Worm (Caenorhabditis elegans) whole organism, early embryonic: Measurements from ENCODE around the gene F42C5.9.

ENCODE experiments used
- B0310.2 ChIP-seq: sonication (generic microtip); optimal IDR thresholded peaks from 2 replicates; lab custom pipeline; 2016; ENCODE audit warnings: mild to moderate bottlenecking, missing genetic modification characterization, missing compliant biosample characterization
- F13C5.2 ChIP-seq: sonication (generic microtip); optimal IDR thresholded peaks from 2 replicates; lab custom pipeline; 2017; ENCODE audit warnings: mild to moderate bottlenecking, missing genetic modification characterization, inconsistent platforms, missing compliant biosample characterization
- aly-1 ChIP-seq: sonication (generic microtip); optimal IDR thresholded peaks from 2 replicates; lab custom pipeline; 2016; ENCODE audit warnings: missing genetic modification characterization, missing compliant biosample characterization
- ama-1 ChIP-seq: fragments of 150-350 bp; optimal IDR thresholded peaks from 2 replicates; lab custom pipeline; 2014
- ceh-13 ChIP-seq: fragments of 200-800 bp; sonication (Bioruptor generic); optimal IDR thresholded peaks from 2 replicates; lab custom pipeline; 2018; ENCODE audit warnings: mild to moderate bottlenecking, missing genetic modification characterization, missing compliant biosample characterization
- ceh-36 ChIP-seq: sonication (generic microtip); optimal IDR thresholded peaks from 2 replicates; lab custom pipeline; 2016; ENCODE audit warnings: missing genetic modification characterization, inconsistent platforms, missing compliant biosample characterization
- ets-7 ChIP-seq: sonication (generic microtip); optimal IDR thresholded peaks from 2 replicates; lab custom pipeline; 2016; ENCODE audit warnings: missing genotype, missing genetic modification characterization, missing compliant biosample characterization
- flt-1 ChIP-seq: fragments of 200-800 bp; sonication (Bioruptor generic); IDR thresholded peaks from 2 replicates; pipeline ENCODE4 v1.3.6; 2022; ENCODE audit warnings: missing genetic modification characterization, missing compliant biosample characterization
- hmbx-1 ChIP-seq: sonication (generic microtip); optimal IDR thresholded peaks from 2 replicates; lab custom pipeline; 2016; ENCODE audit warnings: mild to moderate bottlenecking, missing genetic modification characterization, missing compliant biosample characterization
- hmg-4 ChIP-seq: fragments of 200-800 bp; sonication (Bioruptor generic); optimal IDR thresholded peaks from 2 replicates; lab custom pipeline; 2018; ENCODE audit warnings: mild to moderate bottlenecking, missing genetic modification characterization, missing compliant biosample characterization
- hnd-1 ChIP-seq: sonication (generic microtip); optimal IDR thresholded peaks from 2 replicates; lab custom pipeline; 2016; ENCODE audit warnings: missing genetic modification characterization, missing compliant biosample characterization
- pes-1 ChIP-seq: fragments of 200-800 bp; sonication (Bioruptor generic); IDR thresholded peaks from 2 replicates; pipeline ENCODE4 v1.3.6; 2022; ENCODE audit warnings: missing genetic modification reagents, missing genetic modification characterization, missing compliant biosample characterization
- scrt-1 ChIP-seq: fragments of 200-800 bp; sonication (Bioruptor generic); IDR thresholded peaks from 2 replicates; pipeline ENCODE4 v1.3.6; 2022; ENCODE audit warnings: missing genetic modification characterization, missing compliant biosample characterization
- sea-1 ChIP-seq: fragments of 200-800 bp; sonication (Bioruptor generic); conservative IDR thresholded peaks from 2 replicates; pipeline ENCODE4 v1.3.6; 2022; ENCODE audit warnings: missing genetic modification characterization, missing compliant biosample characterization
- tbx-11 ChIP-seq: fragments of 200-800 bp; sonication (Bioruptor generic); IDR thresholded peaks from 2 replicates; pipeline ENCODE4 v1.3.6; 2022; ENCODE audit warnings: missing genetic modification characterization, missing compliant biosample characterization
- tbx-37 ChIP-seq: fragments of 200-800 bp; sonication (Bioruptor generic); conservative IDR thresholded peaks from 2 replicates; pipeline ENCODE4 v1.3.6; 2022; ENCODE audit warnings: missing genetic modification reagents, missing genetic modification characterization, missing compliant biosample characterization
- tra-4 ChIP-seq: sonication (generic microtip); optimal IDR thresholded peaks from 2 replicates; lab custom pipeline; 2017; ENCODE audit warnings: missing genetic modification characterization, missing compliant biosample characterization

The F42C5.9 gene

ce11 chrIV:7332695-7333094 lies 15.8 kb upstream of the F42C5.9 start, which contains the start of gene ocr-4:
Gene ocr-4 (minus strand): TSS chrIV:7332795.
- TF ChIP-seq ama-1 (lab: Kevin White, UChicago), result no peak
- no peak for TF ChIP-seq scrt-1 (GFP tag; lab: Robert Waterston, UW)
- no peak for TF ChIP-seq ets-7
- no peak for TF ChIP-seq tbx-37 (GFP tag; lab: Robert Waterston, UW)
- no peak for TF ChIP-seq tra-4 (tag; lab: Kevin White, UChicago)
- no peak for TF ChIP-seq hnd-1
- no peak for TF ChIP-seq F13C5.2 (tag; lab: Kevin White, UChicago)
- TF ChIP-seq flt-1 (GFP tag; lab: Robert Waterston, UW), result no peak
- no peak for TF ChIP-seq ceh-36 (tag; lab: Kevin White, UChicago)
- TF ChIP-seq hmbx-1 (tag; lab: Kevin White, UChicago), result no peak
- no peak for TF ChIP-seq tbx-11 (GFP tag; lab: Robert Waterston, UW)
- no peak for TF ChIP-seq ceh-13
- no peak for TF ChIP-seq pes-1
- TF ChIP-seq hmg-4, result no peak
- no peak for TF ChIP-seq B0310.2 (tag; lab: Kevin White, UChicago)

DNA sequence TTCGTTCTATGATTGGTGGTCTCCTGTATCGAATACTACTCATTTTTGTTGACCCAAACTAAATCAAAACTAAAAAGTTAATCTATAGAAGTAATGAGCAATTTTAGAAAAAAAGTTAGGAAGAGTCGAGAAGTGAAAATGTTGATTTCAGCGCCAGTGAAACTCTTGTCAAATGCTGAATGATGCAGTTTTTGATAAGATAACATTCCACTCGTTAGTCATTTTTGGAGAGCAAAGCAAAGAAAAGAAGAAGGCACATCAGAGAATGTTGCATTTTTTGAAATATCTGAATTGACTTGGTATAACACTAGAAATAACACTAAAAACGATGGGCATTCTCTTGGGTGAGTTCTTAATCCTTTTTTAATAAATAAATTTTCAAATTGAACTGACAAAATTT lies 12.0 kb upstream of the F42C5.9 start, which contains the start of gene sqst-2:
Gene sqst-2, minus strand, starts transcription at position 58 of the 400 bp plus-strand sequence.
- TF ChIP-seq flt-1 (GFP tag; lab: Robert Waterston, UW) (no peak), ceh-36 (tag; lab: Kevin White, UChicago) (no peak), ceh-13 (no peak), aly-1 (tag; lab: Kevin White, UChicago) (no peak), hmbx-1 (tag; lab: Kevin White, UChicago) (no peak), ama-1 (lab: Kevin White, UChicago) (no peak)

ce11 chrIV:7326613-7327149 lies 9.8 kb upstream of the F42C5.9 start, which contains the start of gene ifo-1:
Gene ifo-1 (minus strand): TSS chrIV:7326663.
- TF ChIP-seq tra-4 (tag; lab: Kevin White, UChicago), result no peak
- no peak for TF ChIP-seq ceh-36 (tag; lab: Kevin White, UChicago)
- TF ChIP-seq F13C5.2 (tag; lab: Kevin White, UChicago), result no peak
- no peak for TF ChIP-seq flt-1 (GFP tag; lab: Robert Waterston, UW)
- no peak for TF ChIP-seq hmg-4
- TF ChIP-seq aly-1 (tag; lab: Kevin White, UChicago), result no peak
- TF ChIP-seq ama-1 (lab: Kevin White, UChicago), result no peak
- no peak for TF ChIP-seq hnd-1
- TF ChIP-seq scrt-1 (GFP tag; lab: Robert Waterston, UW), result no peak
- no peak for TF ChIP-seq ets-7
- TF ChIP-seq sea-1 (GFP tag; lab: Robert Waterston, UW), result no peak
- no peak for TF ChIP-seq tbx-37 (GFP tag; lab: Robert Waterston, UW)
- no peak for TF ChIP-seq ceh-13
- TF ChIP-seq tbx-11 (GFP tag; lab: Robert Waterston, UW), result no peak
- TF ChIP-seq hmbx-1 (tag; lab: Kevin White, UChicago), result no peak
- no peak for TF ChIP-seq pes-1
- no peak for TF ChIP-seq B0310.2 (tag; lab: Kevin White, UChicago)

DNA sequence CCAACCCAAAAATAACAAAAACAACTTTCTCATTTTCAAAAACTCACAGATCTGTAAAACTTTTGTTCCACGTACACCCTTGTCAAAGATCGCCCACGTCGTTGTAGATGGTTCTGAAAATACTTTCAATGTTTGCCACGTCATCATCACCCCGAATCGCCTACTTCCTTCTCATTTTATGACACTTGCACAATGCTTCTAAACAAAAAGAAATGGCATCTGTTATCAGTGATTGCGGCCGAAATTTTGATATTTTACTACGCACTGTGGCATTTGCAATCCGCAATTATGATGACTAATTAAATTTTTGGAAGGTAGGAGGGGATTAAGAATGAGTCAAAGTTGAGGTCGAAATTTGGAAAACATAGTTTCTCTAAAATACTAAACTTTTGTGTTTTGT lies 8.8 kb upstream of the F42C5.9 start:
- TF ChIP-seq hmbx-1 (tag; lab: Kevin White, UChicago) (no peak), aly-1 (tag; lab: Kevin White, UChicago) (no peak), ets-7 (no peak), flt-1 (GFP tag; lab: Robert Waterston, UW) (no peak), F13C5.2 (tag; lab: Kevin White, UChicago) (no peak), ceh-13 (no peak), tra-4 (tag; lab: Kevin White, UChicago) (no peak), tbx-37 (GFP tag; lab: Robert Waterston, UW) (no peak)

DNA sequence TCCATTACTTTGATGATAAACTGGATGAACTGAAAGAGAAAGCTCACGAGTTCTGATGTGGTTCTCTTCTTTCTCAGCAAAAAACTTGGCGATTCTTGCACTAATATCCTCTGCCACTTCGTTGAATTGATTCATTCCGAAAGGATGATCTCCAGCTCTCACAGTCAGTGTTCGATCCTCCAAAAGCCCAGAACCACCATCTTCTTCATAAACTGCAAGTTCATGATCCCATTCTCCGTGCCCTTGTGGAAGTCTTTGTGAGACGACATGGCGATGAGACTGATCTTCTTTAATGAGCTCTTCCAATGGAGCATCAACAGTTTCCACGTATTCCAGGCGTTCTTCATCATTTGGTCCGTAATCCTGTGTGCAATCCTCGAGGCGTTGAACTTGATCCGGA lies 8.0 kb upstream of the F42C5.9 start:
- TF ChIP-seq hmbx-1 (tag; lab: Kevin White, UChicago), result no peak
- no peak for TF ChIP-seq ceh-36 (tag; lab: Kevin White, UChicago)
- no peak for TF ChIP-seq flt-1 (GFP tag; lab: Robert Waterston, UW)
- no peak for TF ChIP-seq tbx-37 (GFP tag; lab: Robert Waterston, UW)

- TF ChIP-seq scrt-1 (GFP tag; lab: Robert Waterston, UW) (no peak), pes-1 (no peak), B0310.2 (tag; lab: Kevin White, UChicago) (no peak), ceh-36 (tag; lab: Kevin White, UChicago) (no peak), hmbx-1 (tag; lab: Kevin White, UChicago) (no peak), ets-7 (no peak), hnd-1 (no peak), tbx-37 (GFP tag; lab: Robert Waterston, UW) (no peak), F13C5.2 (tag; lab: Kevin White, UChicago) (no peak), flt-1 (GFP tag; lab: Robert Waterston, UW) (no peak), hmg-4 (no peak), sea-1 (GFP tag; lab: Robert Waterston, UW) (no peak), ama-1 (lab: Kevin White, UChicago) (no peak), ceh-13 (no peak), tra-4 (tag; lab: Kevin White, UChicago) (no peak), tbx-11 (GFP tag; lab: Robert Waterston, UW) (no peak), aly-1 (tag; lab: Kevin White, UChicago) (no peak)
Observed at ce11 chrIV:7323904-7324303, 7.0 kb upstream of the F42C5.9 start.

DNA sequence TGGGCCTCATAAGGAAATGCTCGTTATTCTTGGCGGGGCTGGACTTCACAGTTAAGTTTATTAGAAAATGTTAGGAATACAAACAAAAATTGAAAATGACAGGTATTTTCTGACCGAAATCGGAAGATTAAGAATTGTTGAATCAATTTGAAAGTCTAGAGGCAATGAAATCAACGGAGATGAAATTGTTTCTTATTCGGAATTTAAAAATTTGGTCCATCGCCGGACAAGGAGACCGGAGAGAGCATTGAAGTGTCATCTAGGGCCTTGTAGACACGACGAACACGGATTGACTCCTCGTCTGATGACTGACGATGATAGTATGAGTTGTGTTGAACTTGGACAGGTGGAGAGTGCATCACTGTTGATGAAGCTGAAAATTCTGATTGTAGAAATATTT lies 3.8 kb upstream of the F42C5.9 start:
- TF ChIP-seq F13C5.2 (tag; lab: Kevin White, UChicago), result no peak
- TF ChIP-seq ama-1 (lab: Kevin White, UChicago), result no peak
- TF ChIP-seq scrt-1 (GFP tag; lab: Robert Waterston, UW), result no peak
- no peak for TF ChIP-seq ceh-36 (tag; lab: Kevin White, UChicago)
- TF ChIP-seq ets-7, result no peak
- TF ChIP-seq ceh-13, result no peak
- TF ChIP-seq hmbx-1 (tag; lab: Kevin White, UChicago), result no peak
- TF ChIP-seq pes-1, result no peak
- TF ChIP-seq hnd-1, result no peak
- TF ChIP-seq tbx-11 (GFP tag; lab: Robert Waterston, UW), result no peak
- no peak for TF ChIP-seq sea-1 (GFP tag; lab: Robert Waterston, UW)
- TF ChIP-seq flt-1 (GFP tag; lab: Robert Waterston, UW), result no peak
